Worm (Caenorhabditis elegans) whole organism, late embryonic: ENCODE results near the gene T06D4.1.

Source experiments
- F13H6.1 ChIP-seq: sonication (generic microtip); optimal IDR thresholded peaks from 2 replicates; lab custom pipeline; 2016; ENCODE audit warnings: missing genetic modification characterization, missing compliant biosample characterization
- ama-1 ChIP-seq: fragments of 150-350 bp; optimal IDR thresholded peaks from 2 replicates; lab custom pipeline; 2014
- ceh-18 ChIP-seq: sonication (generic microtip); optimal IDR thresholded peaks from 2 replicates; lab custom pipeline; 2016; ENCODE audit warnings: missing genetic modification characterization, missing compliant biosample characterization
- dve-1 ChIP-seq: sonication (generic microtip); optimal IDR thresholded peaks from 2 replicates; lab custom pipeline; 2017; ENCODE audit warnings: antibody characterized with exemption, mild to moderate bottlenecking, missing genetic modification characterization, missing compliant biosample characterization
- eyg-1 ChIP-seq: sonication (generic microtip); optimal IDR thresholded peaks from 2 replicates; lab custom pipeline; 2016; ENCODE audit warnings: missing genotype, missing genetic modification characterization, missing compliant biosample characterization
- hlh-15 ChIP-seq: sonication (generic microtip); optimal IDR thresholded peaks from 2 replicates; lab custom pipeline; 2016; ENCODE audit warnings: missing genetic modification characterization, missing compliant biosample characterization
- nfya-1 ChIP-seq: sonication (generic microtip); optimal IDR thresholded peaks from 2 replicates; lab custom pipeline; 2017; ENCODE audit warnings: missing genetic modification characterization, mild to moderate bottlenecking, missing compliant biosample characterization, antibody characterized with exemption, moderate library complexity
- nhr-11 ChIP-seq: fragments of 150-350 bp; optimal IDR thresholded peaks from 2 replicates; lab custom pipeline; 2014; ENCODE audit warnings: missing biosample characterization, missing genetic modification characterization
- rnt-1 ChIP-seq: sonication (generic microtip); optimal IDR thresholded peaks from 2 replicates; lab custom pipeline; 2016; ENCODE audit warnings: missing genetic modification characterization, missing compliant biosample characterization
- sox-2 ChIP-seq: fragments of 200-800 bp; sonication (Bioruptor generic); IDR thresholded peaks from 2 replicates; pipeline ENCODE4 v1.3.6; 2022; ENCODE audit warnings: missing genetic modification reagents, missing genetic modification characterization, missing compliant biosample characterization
- tbx-2 ChIP-seq: sonication (generic microtip); optimal IDR thresholded peaks from 2 replicates; lab custom pipeline; 2016; ENCODE audit warnings: missing genetic modification characterization, missing compliant biosample characterization

- TF ChIP-seq ama-1 (lab: Kevin White, UChicago) (no peak), sox-2 (GFP tag; lab: Robert Waterston, UW) (no peak), dve-1 (tag; lab: Kevin White, UChicago) (no peak), rnt-1 (tag; lab: Kevin White, UChicago) (no peak), hlh-15 (tag; lab: Kevin White, UChicago) (no peak), tbx-2 (tag; lab: Kevin White, UChicago) (no peak), ceh-18 (tag; lab: Kevin White, UChicago) (no peak), eyg-1 (no peak), nfya-1 (no peak), nhr-11 (tag; lab: Kevin White, UChicago) (no peak), F13H6.1 (no peak)
Observed at ce11 chrII:3340251-3340650, 41.4 kb upstream of the T06D4.1 start, which contains the start of gene F14D2.5.
